Worm (Caenorhabditis elegans): ENCODE data around the gene nhr-166.

- TF ChIP-seq cog-1 (tag; optimal IDR thresholded peaks at IDR 0.05) (no peak), med-1 (GFP tag; optimal IDR thresholded peaks at IDR 0.05; ENCODE audit: insufficient read depth) (no peak), flt-1 (GFP tag; IDR thresholded peaks at IDR 0.05) (no peak), ztf-29 (GFP tag; IDR thresholded peaks at IDR 0.05) (no peak), klf-2 (GFP tag; conservative IDR thresholded peaks at IDR 0.05) (no peak), ztf-23 (GFP tag; IDR thresholded peaks at IDR 0.05) (no peak)
Observed at ce11 chrII:3850655-3851054, 29.4 kb upstream of the nhr-166 start, which contains the start of gene nhr-72.
